3 worm cellular contexts compared by ENCODE assay signal in the genomic region with DNA sequence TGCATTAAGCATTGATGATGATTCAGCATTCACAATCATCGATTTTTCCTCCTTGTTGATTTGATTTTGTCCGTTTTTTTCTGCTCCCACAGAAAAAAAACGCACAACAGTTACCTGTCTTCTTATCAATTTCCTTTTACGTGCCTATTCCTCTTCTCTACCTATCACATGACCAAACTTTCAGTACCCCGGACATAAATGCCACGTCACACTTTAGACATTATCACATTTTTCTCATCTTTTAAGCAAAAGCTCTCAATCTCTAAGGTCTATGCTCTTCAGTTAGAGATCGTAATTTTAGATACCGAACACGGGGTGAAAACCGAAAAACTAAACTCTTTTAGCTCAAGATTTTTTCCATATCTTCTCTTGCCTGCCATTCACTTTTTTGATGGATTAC.
TF ChIP-seq lines count a peak whose summit lies in the region.

No protein-coding gene starts in this region.

TF ChIP-seq in whole organism, L1 larva, 84 proteins besides CTCF, POLR2A, EP300 and RAD21 (continued from another document):
- TF ChIP-seq hlh-17 (GFP tag; optimal IDR thresholded peaks at IDR 0.05; lab: Kevin White, UChicago; ENCODE audit: borderline replicate concordance) (no peak), ceh-82 (tag; optimal IDR thresholded peaks at IDR 0.05; lab: Kevin White, UChicago) (no peak), zag-1 (tag; optimal IDR thresholded peaks at IDR 0.05; lab: Kevin White, UChicago) (no peak), fos-1 (tag; optimal IDR thresholded peaks at IDR 0.05; lab: Kevin White, UChicago) (no peak), nhr-28 (tag; optimal IDR thresholded peaks at IDR 0.05; lab: Kevin White, UChicago) (no peak), lin-13 (GFP tag; optimal IDR thresholded peaks at IDR 0.05; lab: Kevin White, UChicago) (no peak), mab-9 (GFP tag; IDR thresholded peaks at IDR 0.05; lab: Robert Waterston, UW) (no peak), Y116A8C.19 (tag; optimal IDR thresholded peaks at IDR 0.05; lab: Kevin White, UChicago; ENCODE audit: borderline replicate concordance) (no peak), nhr-20 (tag; optimal IDR thresholded peaks at IDR 0.05; lab: Kevin White, UChicago) (no peak), ztf-4 (tag; optimal IDR thresholded peaks at IDR 0.05; lab: Kevin White, UChicago) (no peak), egl-27 (tag; optimal IDR thresholded peaks at IDR 0.05; lab: Kevin White, UChicago) (no peak), aha-1 (tag; optimal IDR thresholded peaks at IDR 0.05; lab: Kevin White, UChicago) (no peak), lsy-2 (tag; optimal IDR thresholded peaks at IDR 0.05; lab: Kevin White, UChicago) (peak in 1 of 2 experiments; percentile 23), ama-1 (optimal IDR thresholded peaks at IDR 0.05; lab: Kevin White, UChicago) (no peak), vab-15 (tag; optimal IDR thresholded peaks at IDR 0.05; lab: Kevin White, UChicago) (no peak), C34B4.2 (tag; optimal IDR thresholded peaks at IDR 0.05; lab: Kevin White, UChicago) (no peak), unc-86 (tag; optimal IDR thresholded peaks at IDR 0.05; lab: Kevin White, UChicago) (no peak), lin-14 (GFP tag; optimal IDR thresholded peaks at IDR 0.05; lab: Kevin White, UChicago) (peak; percentile 20), ztf-11 (tag; optimal IDR thresholded peaks at IDR 0.05; lab: Kevin White, UChicago) (no peak), mef-2 (tag; optimal IDR thresholded peaks at IDR 0.05; lab: Kevin White, UChicago) (no peak), lin-15B (tag; optimal IDR thresholded peaks at IDR 0.05; lab: Kevin White, UChicago) (no peak), elt-2 (tag; optimal IDR thresholded peaks at IDR 0.05; lab: Kevin White, UChicago) (peak; percentile 74), efl-1 (optimal IDR thresholded peaks at IDR 0.05; lab: Kevin White, UChicago) (no peak), efl-1 (GFP tag; optimal IDR thresholded peaks at IDR 0.05 in 1 of 2; lab: Kevin White, UChicago) (peak in 1 of 2 experiments; percentile 68), snpc-4 (tag; optimal IDR thresholded peaks at IDR 0.05; lab: Kevin White, UChicago) (no peak)

TF ChIP-seq in whole organism, L4 larva, 104 proteins besides CTCF, POLR2A, EP300 and RAD21 (continued from another document):
- TF ChIP-seq Y48G9A.11 (GFP tag; IDR thresholded peaks at IDR 0.05; lab: Robert Waterston, UW) (no peak), daf-16 (GFP tag; optimal IDR thresholded peaks at IDR 0.05; lab: Kevin White, UChicago) (no peak), daf-16 (tag; optimal IDR thresholded peaks at IDR 0.05; lab: Kevin White, UChicago) (peak; percentile 90), hmg-1.1 (GFP tag; IDR thresholded peaks at IDR 0.05; lab: Robert Waterston, UW) (no peak), mdt-29 (GFP tag; IDR thresholded peaks at IDR 0.05; lab: Robert Waterston, UW) (no peak), nhr-28 (tag; optimal IDR thresholded peaks at IDR 0.05; lab: Kevin White, UChicago) (peak; percentile 64), ceh-28 (tag; optimal IDR thresholded peaks at IDR 0.05; lab: Kevin White, UChicago) (no peak), zip-11 (GFP tag; IDR thresholded peaks at IDR 0.05; lab: Robert Waterston, UW) (no peak), fkh-10 (GFP tag; optimal IDR thresholded peaks at IDR 0.05; lab: Kevin White, UChicago) (no peak), ceh-62 (tag; optimal IDR thresholded peaks at IDR 0.05; lab: Kevin White, UChicago) (no peak), php-3 (GFP tag; IDR thresholded peaks at IDR 0.05; lab: Robert Waterston, UW) (peak; percentile 56; the same call in 1 of the 2 replicates)

TF ChIP-seq in whole organism, young adult, 124 proteins besides CTCF, POLR2A, EP300 and RAD21 (continued from another document):
- TF ChIP-seq ama-1 (optimal IDR thresholded peaks at IDR 0.05; lab: Kevin White, UChicago) (no peak), ama-1 (GFP tag; optimal IDR thresholded peaks at IDR 0.05; lab: Kevin White, UChicago) (no peak), repo-1 (tag; optimal IDR thresholded peaks at IDR 0.05; lab: Kevin White, UChicago) (no peak), egl-18 (GFP tag; IDR thresholded peaks at IDR 0.05; lab: Robert Waterston, UW) (no peak), somi-1 (GFP tag; optimal IDR thresholded peaks at IDR 0.05; lab: Kevin White, UChicago) (no peak), chd-7 (tag; optimal IDR thresholded peaks at IDR 0.05; lab: Kevin White, UChicago) (peak; percentile 30), lsy-27 (tag; optimal IDR thresholded peaks at IDR 0.05; lab: Kevin White, UChicago; ENCODE audit: borderline replicate concordance, insufficient read depth) (no peak), T26A5.8 (tag; optimal IDR thresholded peaks at IDR 0.05; lab: Kevin White, UChicago) (no peak), atf-7 (tag; optimal IDR thresholded peaks at IDR 0.05; lab: Kevin White, UChicago) (peak; percentile 23), die-1 (tag; optimal IDR thresholded peaks at IDR 0.05; lab: Kevin White, UChicago) (no peak), hlh-26 (GFP tag; conservative IDR thresholded peaks at IDR 0.05; lab: Robert Waterston, UW) (no peak), lin-54 (GFP tag; optimal IDR thresholded peaks at IDR 0.05; lab: Kevin White, UChicago) (no peak), Y67H2A.10 (GFP tag; conservative IDR thresholded peaks at IDR 0.05; lab: Robert Waterston, UW) (no peak), nfya-1 (tag; optimal IDR thresholded peaks at IDR 0.05; lab: Kevin White, UChicago; ENCODE audit: borderline replicate concordance, insufficient read depth) (no peak), let-607 (tag; optimal IDR thresholded peaks at IDR 0.05; lab: Kevin White, UChicago) (peak; percentile 58 to 88), nhr-80 (tag; optimal IDR thresholded peaks at IDR 0.05; lab: Kevin White, UChicago) (peak; percentile 79), xnd-1 (tag; optimal IDR thresholded peaks at IDR 0.05; lab: Kevin White, UChicago) (no peak), F10E7.11 (tag; optimal IDR thresholded peaks at IDR 0.05; lab: Kevin White, UChicago) (no peak), K11D2.4 (GFP tag; IDR thresholded peaks at IDR 0.05; lab: Robert Waterston, UW) (no peak), ZK185.1 (tag; optimal IDR thresholded peaks at IDR 0.05; lab: Kevin White, UChicago; ENCODE audit: poor library complexity, severe bottlenecking) (no peak), lag-1 (GFP tag; IDR thresholded peaks at IDR 0.05; lab: Robert Waterston, UW) (no peak), unc-62 (GFP tag; optimal IDR thresholded peaks at IDR 0.05; lab: Kevin White, UChicago) (peak; percentile 58), ztf-3 (GFP tag; optimal IDR thresholded peaks at IDR 0.05; lab: Kevin White, UChicago) (no peak), nhr-120 (GFP tag; IDR thresholded peaks at IDR 0.05; lab: Robert Waterston, UW) (no peak), mel-28 (tag; optimal IDR thresholded peaks at IDR 0.05; lab: Kevin White, UChicago; ENCODE audit: borderline replicate concordance) (no peak), efl-1 (GFP tag; optimal IDR thresholded peaks at IDR 0.05; lab: Kevin White, UChicago) (no peak), bed-2 (GFP tag; IDR thresholded peaks at IDR 0.05; lab: Robert Waterston, UW) (no peak), B0261.1 (tag; optimal IDR thresholded peaks at IDR 0.05; lab: Kevin White, UChicago) (no peak), ceh-27 (GFP tag; optimal IDR thresholded peaks at IDR 0.05; lab: Kevin White, UChicago) (no peak), B0336.3 (GFP tag; IDR thresholded peaks at IDR 0.05; lab: Robert Waterston, UW) (no peak), lin-26 (GFP tag; IDR thresholded peaks at IDR 0.05; lab: Robert Waterston, UW) (no peak), lir-1 (GFP tag; conservative IDR thresholded peaks at IDR 0.05; lab: Robert Waterston, UW) (no peak), zfh-2 (GFP tag; conservative IDR thresholded peaks at IDR 0.05; lab: Robert Waterston, UW) (no peak), F22D6.2 (tag; optimal IDR thresholded peaks at IDR 0.05; lab: Kevin White, UChicago) (no peak), Y56A3A.18 (GFP tag; IDR thresholded peaks at IDR 0.05; lab: Robert Waterston, UW) (no peak), ztf-22 (GFP tag; optimal IDR thresholded peaks at IDR 0.05; lab: Kevin White, UChicago) (no peak), ets-4 (GFP tag; optimal IDR thresholded peaks at IDR 0.05; lab: Kevin White, UChicago) (peak; percentile 22), zim-3 (tag; optimal IDR thresholded peaks at IDR 0.05; lab: Kevin White, UChicago) (no peak), dpff-1 (tag; optimal IDR thresholded peaks at IDR 0.05; lab: Kevin White, UChicago) (no peak), F33H1.4 (GFP tag; IDR thresholded peaks at IDR 0.05; lab: Robert Waterston, UW) (no peak), fkh-3 (tag; optimal IDR thresholded peaks at IDR 0.05; lab: Kevin White, UChicago) (no peak), T07F8.4 (tag; optimal IDR thresholded peaks at IDR 0.05; lab: Kevin White, UChicago) (no peak), F39B2.1 (GFP tag; IDR thresholded peaks at IDR 0.05; lab: Robert Waterston, UW) (no peak), madf-8 (GFP tag; conservative IDR thresholded peaks at IDR 0.05; lab: Robert Waterston, UW) (no peak), tlf-1 (GFP tag; optimal IDR thresholded peaks at IDR 0.05; lab: Kevin White, UChicago) (peak; percentile 0), cebp-1 (GFP tag; IDR thresholded peaks at IDR 0.05; lab: Robert Waterston, UW) (no peak), cebp-1 (tag; optimal IDR thresholded peaks at IDR 0.05; lab: Kevin White, UChicago) (peak; percentile 33), ztf-26 (tag; optimal IDR thresholded peaks at IDR 0.05; lab: Kevin White, UChicago) (no peak), him-1 (tag; optimal IDR thresholded peaks at IDR 0.05; lab: Kevin White, UChicago) (no peak), unc-130 (GFP tag; optimal IDR thresholded peaks at IDR 0.05; lab: Kevin White, UChicago) (no peak), Y53G8AR.9 (GFP tag; conservative IDR thresholded peaks at IDR 0.05; lab: Robert Waterston, UW) (no peak), ekl-4 (GFP tag; IDR thresholded peaks at IDR 0.05; lab: Robert Waterston, UW) (no peak), akir-1 (GFP tag; optimal IDR thresholded peaks at IDR 0.05; lab: Kevin White, UChicago) (no peak), mes-4 (tag; optimal IDR thresholded peaks at IDR 0.05; lab: Kevin White, UChicago) (no peak), ceh-58 (GFP tag; IDR thresholded peaks at IDR 0.05; lab: Robert Waterston, UW) (no peak), attf-5 (GFP tag; optimal IDR thresholded peaks at IDR 0.05; lab: Kevin White, UChicago) (peak; percentile 19), tbp1 (GFP tag; optimal IDR thresholded peaks at IDR 0.05; lab: Kevin White, UChicago) (peak; percentile 17), ztf-18 (tag; optimal IDR thresholded peaks at IDR 0.05; lab: Kevin White, UChicago) (no peak), F55B11.4 (tag; optimal IDR thresholded peaks at IDR 0.05; lab: Kevin White, UChicago; ENCODE audit: borderline replicate concordance, insufficient read depth) (no peak), sptf-2 (GFP tag; optimal IDR thresholded peaks at IDR 0.05; lab: Kevin White, UChicago) (no peak), hmg-1.2 (GFP tag; IDR thresholded peaks at IDR 0.05; lab: Robert Waterston, UW) (no peak; the same call in 1 of the 2 replicates), aptf-3 (GFP tag; IDR thresholded peaks at IDR 0.05; lab: Robert Waterston, UW) (no peak), snpc-1.3 (tag; optimal IDR thresholded peaks at IDR 0.05; lab: Kevin White, UChicago; ENCODE audit: insufficient read depth) (no peak), nhr-179 (tag; optimal IDR thresholded peaks at IDR 0.05; lab: Kevin White, UChicago) (no peak), nhr-27 (tag; optimal IDR thresholded peaks at IDR 0.05; lab: Kevin White, UChicago) (no peak), B0035.1 (tag; optimal IDR thresholded peaks at IDR 0.05; lab: Kevin White, UChicago) (no peak), attf-3 (GFP tag; conservative IDR thresholded peaks at IDR 0.05; lab: Robert Waterston, UW) (no peak), nfyb-1 (GFP tag; IDR thresholded peaks at IDR 0.05; lab: Robert Waterston, UW) (0 out of 2 replicates have a peak, but pooled peaks have one; percentile 8), ceh-40 (GFP tag; IDR thresholded peaks at IDR 0.05; lab: Robert Waterston, UW) (no peak), ztf-25 (GFP tag; IDR thresholded peaks at IDR 0.05; lab: Robert Waterston, UW) (no peak)
